Fruit fly (Drosophila melanogaster) ovary, adult (tissue): ENCODE measurements around the gene Ddr.
A peak's percentile ranks its signal among the peaks of the same experiment; 100 is the strongest.

ENCODE experiments used
- CG17801 ChIP-seq: fragments of 200-800 bp; optimal IDR thresholded peaks from 2 replicates; lab custom pipeline; 2019; ENCODE audit warnings: missing biosample characterization, mild to moderate bottlenecking, missing genetic modification characterization, moderate library complexity; ENCODE audit not compliant: partially characterized antibody

Gene Ddr

dm6 chr2L:6309879-6310278, 57.0 kb downstream of the Ddr start:
- no peak for TF ChIP-seq CG17801 (GFP tag; lab: Kevin White, UChicago)

- no peak for TF ChIP-seq CG17801 (GFP tag; lab: Kevin White, UChicago)
Measured at dm6 chr2L:6319068-6319467, 66.1 kb downstream of the Ddr start.

DNA sequence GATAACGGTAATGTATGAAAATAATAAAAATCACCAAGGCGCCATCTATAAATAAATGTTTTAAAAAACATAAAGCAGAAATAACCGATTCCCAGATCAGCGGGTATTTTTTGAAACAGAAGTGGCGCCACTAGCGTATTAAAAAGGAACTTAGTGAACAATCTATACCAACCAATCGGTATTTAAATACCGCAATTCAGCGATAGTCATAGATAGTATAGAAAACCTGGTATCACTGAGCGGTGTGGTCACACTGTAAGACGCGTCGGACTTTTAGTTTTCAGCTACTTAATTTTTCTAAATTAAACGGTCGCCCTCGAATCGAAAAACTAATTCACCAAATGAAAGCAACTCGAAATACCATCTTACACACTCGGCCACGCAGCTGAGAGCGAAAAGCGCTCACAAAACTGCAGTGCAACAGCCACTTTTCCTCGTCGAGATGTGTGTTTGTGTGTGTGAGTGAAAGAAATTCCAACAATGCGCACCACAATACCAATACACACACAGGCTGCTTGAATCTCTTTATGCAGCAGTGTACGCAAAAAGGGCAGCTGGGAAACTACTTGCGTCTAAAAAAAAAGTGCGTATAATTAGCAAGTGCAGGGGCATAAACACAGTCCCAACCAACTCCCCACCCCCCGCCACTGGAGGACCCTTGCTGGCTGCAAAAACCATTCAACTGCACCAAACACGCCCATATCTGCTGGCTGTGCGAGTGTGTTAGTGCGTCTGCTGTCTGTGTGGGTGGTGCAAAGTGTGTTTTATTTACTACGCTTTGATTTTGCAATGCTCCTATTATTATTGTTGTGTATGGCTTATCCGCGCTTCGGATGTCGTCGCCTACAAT, 70.8 kb downstream of the Ddr start, which contains the start of gene PDZ-GEF:
Gene PDZ-GEF (plus strand): TSS at position 232 of the 850 bp plus-strand sequence.
- no peak for TF ChIP-seq CG17801 (GFP tag; lab: Kevin White, UChicago)

DNA sequence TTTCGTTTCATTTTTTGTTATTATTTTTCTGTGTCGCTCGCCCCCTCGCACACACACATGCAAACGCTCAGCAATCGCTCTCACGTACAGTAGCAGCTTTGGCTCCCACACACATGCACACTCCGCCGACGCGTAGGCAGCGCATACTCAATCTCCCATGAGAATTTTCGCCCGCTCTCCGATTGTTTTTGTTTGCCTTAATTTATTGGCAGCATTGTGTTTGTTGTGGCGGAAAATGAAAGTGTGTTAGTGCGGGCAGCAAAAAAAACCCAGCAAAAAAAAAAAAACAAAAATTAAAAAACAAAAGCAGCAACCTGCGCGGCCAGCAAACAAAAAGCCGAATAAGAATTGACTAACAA, 71.4 kb downstream of the Ddr start:
- peak; percentile 89 for TF ChIP-seq CG17801 (GFP tag; lab: Kevin White, UChicago)

DNA sequence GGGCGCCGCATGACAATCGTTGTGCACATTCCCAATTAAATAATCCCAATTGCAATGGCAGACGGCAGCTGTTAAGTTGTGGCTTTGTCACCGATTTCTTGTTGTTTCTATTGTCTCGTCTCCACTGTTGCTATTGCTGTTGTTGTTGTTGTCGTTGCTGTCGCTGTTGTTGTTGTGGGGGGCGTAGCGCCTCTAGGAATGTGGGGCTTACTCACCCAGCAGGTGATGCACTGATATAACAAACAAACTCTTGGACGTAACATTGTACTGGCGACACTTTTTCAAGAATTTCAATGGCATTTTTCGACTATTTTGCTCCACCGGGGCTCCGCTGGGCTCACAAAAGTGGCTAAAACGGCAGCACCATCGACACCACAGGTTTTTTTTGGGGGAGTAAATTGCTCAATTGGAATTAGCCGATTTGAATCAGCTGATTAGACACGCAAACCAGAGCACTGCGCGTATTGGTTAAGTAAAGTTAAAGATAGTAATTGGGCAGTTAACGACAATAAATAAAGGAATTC, 85.0 kb downstream of the Ddr start:
- TF ChIP-seq CG17801 (GFP tag; lab: Kevin White, UChicago): no peak

DNA sequence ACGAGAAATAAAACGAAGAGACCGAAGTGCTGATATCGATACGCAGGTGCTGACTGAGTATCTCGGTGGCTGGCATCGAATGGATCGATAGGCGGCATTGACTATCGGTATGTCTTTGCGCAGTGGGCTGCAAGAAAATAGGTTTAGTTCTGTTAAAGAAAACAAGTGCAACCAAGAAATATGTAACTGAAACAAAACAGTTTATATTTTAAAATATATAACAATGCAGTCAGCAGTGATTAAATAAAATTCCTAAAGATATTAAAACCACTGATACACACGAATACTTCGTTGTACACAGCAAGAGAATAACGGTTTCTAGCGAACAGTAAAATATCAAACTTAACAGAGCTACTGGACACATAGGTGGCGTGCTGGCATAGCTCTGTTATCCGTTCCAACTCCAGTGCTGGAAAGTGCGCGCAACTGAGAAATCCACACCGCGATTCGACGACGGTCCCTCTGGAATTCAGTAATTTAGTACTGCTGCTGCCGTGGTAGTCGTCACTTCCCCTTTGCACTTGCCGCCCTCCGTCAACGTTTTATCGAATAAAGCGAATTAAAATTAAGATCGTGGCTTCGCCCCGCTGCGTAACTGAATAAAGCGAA, 85.5 kb downstream of the Ddr start, which contains the start of the genes Pez and Cpr:
Gene Pez (minus strand): TSS at position 305 of the 609 bp plus-strand sequence.
Gene Cpr (plus strand): TSS at position 470 of the 609 bp plus-strand sequence.
- peak; percentile 42 for TF ChIP-seq CG17801 (GFP tag; lab: Kevin White, UChicago)

dm6 chr2L:6339010-6339897, 86.3 kb downstream of the Ddr start:
- TF ChIP-seq CG17801 (GFP tag; lab: Kevin White, UChicago): peak; percentile 28

- TF ChIP-seq CG17801 (GFP tag; lab: Kevin White, UChicago): no peak
Measured at dm6 chr2L:6340222-6340725, 87.4 kb downstream of the Ddr start.

dm6 chr2L:6341246-6341645, 88.3 kb downstream of the Ddr start:
- TF ChIP-seq CG17801 (GFP tag; lab: Kevin White, UChicago): no peak

DNA sequence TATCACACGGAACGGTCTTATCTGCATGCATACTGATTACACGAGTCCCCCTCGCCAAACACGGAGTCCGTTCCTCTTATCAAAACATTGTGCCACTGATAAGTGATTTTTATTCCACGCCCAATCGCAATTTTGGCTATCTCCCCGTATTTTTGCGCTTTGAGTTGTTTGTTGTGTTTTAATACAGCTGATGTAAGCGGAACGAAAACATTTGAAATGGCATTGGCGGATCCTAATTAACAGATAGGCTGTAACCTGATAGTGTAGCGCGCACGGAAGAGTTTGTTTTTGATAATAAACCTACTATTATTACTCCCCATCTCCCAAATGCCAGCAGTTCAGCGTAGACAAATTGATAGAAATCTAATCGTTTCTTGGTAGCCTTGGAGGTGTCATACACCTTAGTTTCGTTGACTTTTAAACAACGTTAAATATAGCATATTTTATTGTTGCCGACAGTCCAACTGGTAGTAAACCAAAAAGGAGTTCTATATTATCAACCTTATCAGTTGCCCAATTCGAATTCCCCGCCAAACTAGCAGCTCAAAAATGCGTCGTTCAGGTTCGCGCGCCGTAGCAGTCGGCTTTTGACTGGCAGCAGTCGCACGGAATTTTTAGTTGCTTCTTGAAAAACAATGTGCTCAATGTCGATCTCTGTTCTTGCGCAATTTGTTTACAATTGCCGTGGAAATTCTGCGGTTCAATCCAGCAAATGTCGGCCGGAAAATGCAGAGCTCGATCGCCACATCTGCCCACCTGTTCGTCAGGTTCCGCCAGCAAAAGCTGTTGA, 90.4 kb downstream of the Ddr start:
- TF ChIP-seq CG17801 (GFP tag; lab: Kevin White, UChicago): no peak

DNA sequence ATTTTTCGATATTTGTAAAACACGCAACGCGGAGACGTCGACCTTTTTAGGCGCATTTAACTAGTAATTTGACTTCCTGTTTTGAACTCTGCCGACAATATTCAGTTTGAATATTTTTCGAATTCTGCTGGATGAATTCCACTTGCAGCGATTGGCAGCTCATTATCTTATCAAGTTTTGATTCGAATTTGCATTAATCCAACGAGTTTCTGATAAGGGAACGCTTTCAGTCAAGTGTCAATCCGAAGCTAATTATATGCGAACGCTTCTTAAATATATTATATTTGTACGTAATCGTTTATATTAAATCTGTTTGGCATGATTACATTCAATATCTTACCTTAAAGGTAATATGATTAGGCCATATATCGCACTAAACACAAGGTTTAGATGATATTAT, 95.4 kb downstream of the Ddr start, which contains the start of gene CG9497:
Gene CG9497 (minus strand): TSS at position 101 of the 400 bp plus-strand sequence.
- TF ChIP-seq CG17801 (GFP tag; lab: Kevin White, UChicago): no peak

dm6 chr2L:6350984-6351808, 98.3 kb downstream of the Ddr start, which contains the start of gene CG9498:
CG9498 (minus strand) TSS chr2L:6351034.
- TF ChIP-seq CG17801 (GFP tag; lab: Kevin White, UChicago): peak; percentile 9

DNA sequence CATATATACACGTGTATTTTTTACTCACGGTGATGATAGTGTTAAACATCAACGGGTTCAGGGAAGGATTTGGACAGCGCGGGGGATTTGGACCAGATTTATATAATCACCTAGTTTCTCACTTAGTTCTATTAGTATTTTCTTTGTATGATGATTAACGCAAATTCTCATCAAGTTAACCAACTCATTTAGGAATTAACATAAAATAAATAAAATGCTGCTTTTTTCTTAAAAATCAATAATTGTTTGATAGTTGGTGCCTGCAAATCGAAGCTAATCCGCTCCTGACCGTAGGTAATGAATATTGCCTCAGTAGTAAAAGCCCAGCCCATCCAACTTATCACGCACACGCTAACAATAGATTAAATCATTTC, 98.9 kb downstream of the Ddr start:
- peak; percentile 67 for TF ChIP-seq CG17801 (GFP tag; lab: Kevin White, UChicago)
